Worm (Caenorhabditis elegans) whole organism, mixed stage, embryonic: ENCODE data around the gene dot-1.4.

Experiments used
- ces-1 ChIP-seq: fragments of 150-350 bp; optimal IDR thresholded peaks from 2 replicates; lab custom pipeline; 2014; ENCODE audit warnings: missing biosample characterization, missing genetic modification reagents, missing genetic modification characterization
- elt-1 ChIP-seq: sonication (generic microtip); optimal IDR thresholded peaks from 2 replicates; lab custom pipeline; 2017; ENCODE audit warnings: missing genetic modification characterization, mild to moderate bottlenecking, missing compliant biosample characterization, antibody characterized with exemption, moderate library complexity, borderline replicate concordance; ENCODE audit not compliant: insufficient read depth
- elt-3 ChIP-seq: fragments of 150-350 bp; optimal IDR thresholded peaks from 2 replicates; lab custom pipeline; 2014; ENCODE audit warnings: missing biosample characterization, missing genetic modification characterization
- ham-2 ChIP-seq: fragments of 200-800 bp; sonication (Bioruptor generic); optimal IDR thresholded peaks from 2 replicates; lab custom pipeline; 2018; ENCODE audit warnings: mild to moderate bottlenecking, missing genetic modification characterization, missing compliant biosample characterization
- lsy-2 ChIP-seq: fragments of 150-350 bp; optimal IDR thresholded peaks from 2 replicates; lab custom pipeline; 2014; ENCODE audit warnings: missing biosample characterization, missing genetic modification characterization
- nhr-12 ChIP-seq: fragments of 150-350 bp; optimal IDR thresholded peaks from 2 replicates; lab custom pipeline; 2014; ENCODE audit warnings: missing biosample characterization, missing genetic modification characterization
- nhr-237 ChIP-seq: fragments of 150-350 bp; optimal IDR thresholded peaks from 2 replicates; lab custom pipeline; 2014; ENCODE audit warnings: missing biosample characterization, missing genetic modification characterization
- nhr-28 ChIP-seq: fragments of 150-350 bp; optimal IDR thresholded peaks from 2 replicates; lab custom pipeline; 2014; ENCODE audit warnings: missing biosample characterization, missing genetic modification characterization
- pha-4 ChIP-seq: fragments of 150-350 bp; optimal IDR thresholded peaks from 2 replicates; lab custom pipeline; 2018; ENCODE audit warnings: missing biosample characterization, missing genetic modification reagents, missing genetic modification characterization
- sem-2 ChIP-seq: fragments of 200-800 bp; sonication (Bioruptor generic); optimal IDR thresholded peaks from 2 replicates; lab custom pipeline; 2018; ENCODE audit warnings: mild to moderate bottlenecking, missing genetic modification characterization, missing compliant biosample characterization
- snpc-4 ChIP-seq: fragments of 150-350 bp; optimal IDR thresholded peaks from 2 replicates; lab custom pipeline; 2014; ENCODE audit warnings: missing biosample characterization, missing genetic modification characterization
- sptf-1 ChIP-seq: sonication (generic microtip); optimal IDR thresholded peaks from 2 replicates; lab custom pipeline; 2017; ENCODE audit warnings: mild to moderate bottlenecking, missing genetic modification characterization, moderate library complexity, missing compliant biosample characterization
- unc-62 ChIP-seq: fragments of 150-350 bp; optimal IDR thresholded peaks from 2 replicates; lab custom pipeline; 2014; ENCODE audit warnings: missing biosample characterization, missing genetic modification reagents, missing genetic modification characterization

- TF ChIP-seq sptf-1: no peak
- TF ChIP-seq elt-1 (tag; lab: Kevin White, UChicago): no peak
- TF ChIP-seq nhr-28 (tag; lab: Kevin White, UChicago): no peak
- no peak for TF ChIP-seq lsy-2 (tag; lab: Kevin White, UChicago)
- TF ChIP-seq ces-1: no peak
- no peak for TF ChIP-seq sem-2 (GFP tag; lab: Kevin White, UChicago)
- no peak for TF ChIP-seq nhr-237 (tag; lab: Kevin White, UChicago)
- no peak for TF ChIP-seq pha-4 (tag; lab: Kevin White, UChicago)
- TF ChIP-seq nhr-12 (tag; lab: Kevin White, UChicago): no peak
- no peak for TF ChIP-seq unc-62 (GFP tag; lab: Kevin White, UChicago)
- TF ChIP-seq ham-2 (GFP tag; lab: Kevin White, UChicago): no peak
- no peak for TF ChIP-seq elt-3
- TF ChIP-seq snpc-4 (tag; lab: Kevin White, UChicago): no peak
These were observed 14.8 kb downstream of the dot-1.4 start, which contains the start of gene Y62H9A.13 for ce11 chrX:11916705-11917104.
